Fruit fly (Drosophila melanogaster): ENCODE results near the gene Ugt35A1.

DNA sequence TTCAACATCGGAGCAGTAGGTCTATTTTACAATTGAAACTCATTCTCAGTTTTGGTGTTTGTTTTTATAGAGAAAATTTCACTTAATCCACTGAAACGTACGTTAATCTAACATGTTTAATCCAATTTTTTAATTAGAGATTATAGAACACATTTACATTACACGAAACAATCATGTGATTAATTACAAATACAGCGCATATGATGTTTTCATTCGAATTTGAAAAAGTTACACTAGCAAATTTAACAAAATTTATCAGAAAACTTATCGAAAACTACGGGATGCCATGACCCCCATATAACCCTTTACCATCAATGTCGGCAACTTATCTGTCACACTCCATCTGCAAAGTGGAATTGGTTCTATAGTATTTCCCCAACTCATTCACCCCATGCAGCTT lies 27.3 kb downstream of the Ugt35A1 start, which contains the start of gene CheA86a:
- TF ChIP-seq insv (optimal IDR thresholded peaks at IDR 0.05) (no peak), psq (optimal IDR thresholded peaks at IDR 0.05) (no peak), Myc (optimal IDR thresholded peaks at IDR 0.05) (no peak), ttk (optimal IDR thresholded peaks at IDR 0.05) (no peak)
